Worm (Caenorhabditis elegans) whole organism, young adult: ENCODE measurements around the gene figl-1.

ENCODE experiments used
- F10E7.11 ChIP-seq: sonication (generic microtip); optimal IDR thresholded peaks from 2 replicates; lab custom pipeline; 2017; ENCODE audit warnings: mild to moderate bottlenecking, missing genetic modification characterization, moderate library complexity, missing compliant biosample characterization
- F23B12.7 ChIP-seq: sonication (generic microtip); optimal IDR thresholded peaks from 2 replicates; lab custom pipeline; 2017; ENCODE audit warnings: missing genetic modification characterization, mild to moderate bottlenecking, missing compliant biosample characterization, antibody characterized with exemption, moderate library complexity; ENCODE audit not compliant: insufficient read depth
- F52B5.7 ChIP-seq: sonication (generic microtip); optimal IDR thresholded peaks from 2 replicates; lab custom pipeline; 2016; ENCODE audit warnings: mild to moderate bottlenecking, missing genetic modification characterization, missing compliant biosample characterization
- F55B11.4 ChIP-seq: sonication (generic microtip); optimal IDR thresholded peaks from 2 replicates; lab custom pipeline; 2016; ENCODE audit warnings: missing compliant biosample characterization, missing genetic modification characterization, borderline replicate concordance; ENCODE audit not compliant: insufficient read depth
- T26A5.8 ChIP-seq: sonication (generic microtip); optimal IDR thresholded peaks from 2 replicates; lab custom pipeline; 2016; ENCODE audit warnings: missing genetic modification characterization, missing compliant biosample characterization
- Y53G8AR.9 ChIP-seq: fragments of 200-800 bp; sonication (Bioruptor generic); conservative IDR thresholded peaks from 2 replicates; pipeline ENCODE4 v1.3.6; 2022; ENCODE audit warnings: missing genetic modification reagents, missing genetic modification characterization, missing compliant biosample characterization
- Y95B8A.8 ChIP-seq: fragments of 200-800 bp; sonication (Bioruptor generic); IDR thresholded peaks from 2 replicates; pipeline ENCODE4 v1.3.6; 2022; ENCODE audit warnings: missing genetic modification reagents, missing genetic modification characterization, missing compliant biosample characterization
- aptf-3 ChIP-seq: fragments of 200-800 bp; sonication (Bioruptor generic); IDR thresholded peaks from 2 replicates; pipeline ENCODE4 v1.3.6; 2022; ENCODE audit warnings: missing genetic modification characterization, missing compliant biosample characterization
- bed-1 ChIP-seq: fragments of 200-800 bp; sonication (Bioruptor generic); IDR thresholded peaks from 2 replicates; pipeline ENCODE4 v1.3.6; 2022; ENCODE audit warnings: missing genetic modification reagents, missing genetic modification characterization, missing compliant biosample characterization
- ccch-3 ChIP-seq: fragments of 200-800 bp; sonication (Bioruptor generic); optimal IDR thresholded peaks from 2 replicates; lab custom pipeline; 2018; ENCODE audit warnings: mild to moderate bottlenecking, missing genetic modification characterization, missing compliant biosample characterization
- ceh-27 ChIP-seq: fragments of 200-800 bp; sonication (Bioruptor generic); optimal IDR thresholded peaks from 2 replicates; lab custom pipeline; 2018; ENCODE audit warnings: mild to moderate bottlenecking, missing genetic modification characterization, moderate library complexity, missing compliant biosample characterization
- ceh-79 ChIP-seq: sonication (generic microtip); optimal IDR thresholded peaks from 2 replicates; lab custom pipeline; 2017; ENCODE audit warnings: mild to moderate bottlenecking, missing genetic modification characterization, missing compliant biosample characterization
- dox-1 ChIP-seq: fragments of 200-800 bp; sonication (Bioruptor generic); IDR thresholded peaks from 2 replicates; pipeline ENCODE4 v1.3.6; 2022; ENCODE audit warnings: missing genetic modification reagents, missing genetic modification characterization, missing compliant biosample characterization
- dpff-1 ChIP-seq: sonication (generic microtip); optimal IDR thresholded peaks from 2 replicates; lab custom pipeline; 2017; ENCODE audit warnings: mild to moderate bottlenecking, missing genetic modification characterization, missing compliant biosample characterization
- dpl-1 ChIP-seq: fragments of 150-350 bp; optimal IDR thresholded peaks from 2 replicates; lab custom pipeline; 2014; ENCODE audit warnings: missing biosample characterization, missing genetic modification reagents, missing genetic modification characterization
- egl-18 ChIP-seq: fragments of 200-800 bp; sonication (Bioruptor generic); IDR thresholded peaks from 2 replicates; pipeline ENCODE4 v1.3.6; 2022; ENCODE audit warnings: missing genetic modification reagents, missing genetic modification characterization, missing compliant biosample characterization
- egrh-3 ChIP-seq: fragments of 200-800 bp; sonication (Bioruptor generic); IDR thresholded peaks from 2 replicates; pipeline ENCODE4 v1.3.6; 2022; ENCODE audit warnings: missing genetic modification reagents, missing genetic modification characterization, missing compliant biosample characterization
- hsf-1 ChIP-seq: fragments of 200-800 bp; sonication (Bioruptor generic); IDR thresholded peaks from 2 replicates; pipeline ENCODE4 v1.3.6; 2022; ENCODE audit warnings: missing genetic modification reagents, missing genetic modification characterization, missing compliant biosample characterization
- let-607 ChIP-seq, 2 experiments: fragments of 200-800 bp in 1 of 2; sonication (Bioruptor generic) in 1 of 2; sonication (generic microtip) in 1 of 2; optimal IDR thresholded peaks; 2 replicates each; lab custom pipeline; 2016 to 2018; ENCODE audit warnings: mild to moderate bottlenecking in 2 of 2, missing compliant biosample characterization in 2 of 2, missing genetic modification characterization in 2 of 2, moderate library complexity in 2 of 2, missing genotype in 1 of 2
- lir-1 ChIP-seq: fragments of 200-800 bp; sonication (Bioruptor generic); conservative IDR thresholded peaks from 2 replicates; pipeline ENCODE4 v1.3.6; 2022; ENCODE audit warnings: missing genetic modification reagents, missing genetic modification characterization, missing compliant biosample characterization
- lsy-27 ChIP-seq: sonication (generic microtip); optimal IDR thresholded peaks from 2 replicates; lab custom pipeline; 2017; ENCODE audit warnings: missing genetic modification characterization, mild to moderate bottlenecking, missing compliant biosample characterization, antibody characterized with exemption, missing genotype, borderline replicate concordance; ENCODE audit not compliant: insufficient read depth
- madf-3 ChIP-seq: fragments of 200-800 bp; sonication (Bioruptor generic); IDR thresholded peaks from 2 replicates; pipeline ENCODE4 v1.3.6; 2022; ENCODE audit warnings: missing genetic modification reagents, missing genetic modification characterization, missing compliant biosample characterization
- mel-28 ChIP-seq: sonication (generic microtip); optimal IDR thresholded peaks from 2 replicates; lab custom pipeline; 2016; ENCODE audit warnings: borderline replicate concordance, mild to moderate bottlenecking, missing genetic modification characterization, missing compliant biosample characterization
- nfya-2 ChIP-seq: fragments of 200-800 bp; sonication (Bioruptor generic); IDR thresholded peaks from 2 replicates; pipeline ENCODE4 v1.3.6; 2022; ENCODE audit warnings: missing genetic modification reagents, missing genetic modification characterization, missing compliant biosample characterization
- nhr-80 ChIP-seq: sonication (generic microtip); optimal IDR thresholded peaks from 2 replicates; lab custom pipeline; 2016; ENCODE audit warnings: missing genetic modification characterization, missing compliant biosample characterization
- somi-1 ChIP-seq: fragments of 200-800 bp; sonication (Bioruptor generic); optimal IDR thresholded peaks from 2 replicates; lab custom pipeline; 2018; ENCODE audit warnings: mild to moderate bottlenecking, missing genetic modification characterization, missing compliant biosample characterization
- tbx-9 ChIP-seq: sonication (generic microtip); optimal IDR thresholded peaks from 2 replicates; lab custom pipeline; 2016; ENCODE audit warnings: borderline replicate concordance, missing genetic modification characterization, inconsistent platforms, missing compliant biosample characterization
- unc-62 ChIP-seq: fragments of 150-350 bp; optimal IDR thresholded peaks from 2 replicates; lab custom pipeline; 2014; ENCODE audit warnings: missing biosample characterization, missing genetic modification reagents, missing genetic modification characterization
- zfh-2 ChIP-seq: fragments of 200-800 bp; sonication (Bioruptor generic); conservative IDR thresholded peaks from 2 replicates; pipeline ENCODE4 v1.3.6; 2022; ENCODE audit warnings: missing genetic modification reagents, missing genetic modification characterization, missing compliant biosample characterization
- zim-3 ChIP-seq: sonication (generic microtip); optimal IDR thresholded peaks from 2 replicates; lab custom pipeline; 2017; ENCODE audit warnings: mild to moderate bottlenecking, missing genetic modification characterization, moderate library complexity, missing compliant biosample characterization
- ztf-22 ChIP-seq: fragments of 200-800 bp; sonication (Bioruptor generic); optimal IDR thresholded peaks from 2 replicates; lab custom pipeline; 2018; ENCODE audit warnings: mild to moderate bottlenecking, missing genetic modification characterization, moderate library complexity, missing compliant biosample characterization
- ztf-25 ChIP-seq: fragments of 200-800 bp; sonication (Bioruptor generic); IDR thresholded peaks from 2 replicates; pipeline ENCODE4 v1.3.6; 2022; ENCODE audit warnings: missing genetic modification reagents, missing genetic modification characterization, missing compliant biosample characterization

The figl-1 gene

DNA sequence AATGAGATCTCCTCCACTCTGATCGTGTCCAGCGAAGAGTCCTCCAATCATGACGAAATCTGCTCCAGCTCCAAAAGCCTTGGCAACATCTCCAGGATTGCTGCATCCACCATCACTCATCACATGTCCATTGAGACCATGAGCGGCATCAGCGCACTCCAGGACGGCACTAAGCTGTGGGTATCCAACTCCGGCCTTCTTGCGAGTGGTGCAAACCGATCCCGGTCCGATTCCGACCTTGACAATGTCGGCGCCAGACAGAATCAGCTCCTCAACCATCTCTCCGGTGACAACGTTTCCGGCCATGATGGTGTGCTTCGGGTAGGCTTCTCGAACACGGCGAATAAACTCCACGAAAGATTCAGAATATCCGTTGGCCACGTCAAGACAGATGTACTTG lies 24.7 kb upstream of the figl-1 start:
- TF ChIP-seq hsf-1 (GFP tag; lab: Robert Waterston, UW) (no peak), zfh-2 (peak; percentile 68)

ce11 chrV:4366440-4366839 lies 20.6 kb upstream of the figl-1 start, which contains the start of gene F32D1.11:
TSS of gene F32D1.11 (minus strand) at chrV:4366540.
- TF ChIP-seq F10E7.11 (tag; lab: Kevin White, UChicago) (no peak), aptf-3 (GFP tag; lab: Robert Waterston, UW) (no peak)
- TF ChIP-seq, all 124 proteins: peak for 0

ce11 chrV:4364517-4364916 lies 18.7 kb upstream of the figl-1 start, which contains the start of gene grl-13:
TSS of gene grl-13 (minus strand) at chrV:4364617.
- TF ChIP-seq egl-18 (GFP tag; lab: Robert Waterston, UW) = no peak
- TF ChIP-seq dpff-1 (tag; lab: Kevin White, UChicago) = no peak
- TF ChIP-seq madf-3 (GFP tag; lab: Robert Waterston, UW) = no peak
- no peak for TF ChIP-seq F52B5.7 (tag; lab: Kevin White, UChicago)
- TF ChIP-seq dox-1 (GFP tag; lab: Robert Waterston, UW) = no peak
- no peak for TF ChIP-seq ceh-79
- no peak for TF ChIP-seq F55B11.4 (tag; lab: Kevin White, UChicago)

DNA sequence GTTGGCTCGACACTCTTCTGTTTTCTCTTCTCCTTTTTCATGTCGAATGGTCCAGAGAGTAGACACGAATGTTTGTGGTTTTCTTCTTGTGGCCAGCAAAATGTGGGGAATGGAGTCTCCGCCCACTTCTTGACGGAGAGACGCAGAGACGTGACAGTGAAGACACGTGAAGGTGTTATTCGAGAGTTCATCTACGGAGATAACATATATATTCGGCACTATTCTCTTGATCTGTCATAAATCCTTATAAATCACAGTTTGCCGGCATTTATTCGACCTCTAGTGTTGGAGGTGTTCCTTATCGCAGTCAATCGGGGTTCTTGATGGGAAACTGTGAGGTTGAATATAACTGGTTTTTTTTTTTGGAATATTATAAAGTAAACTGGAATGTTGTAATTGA lies 15.7 kb upstream of the figl-1 start, which contains the start of gene F32D1.3:
F32D1.3 (minus strand) TSS at position 65 of the 400 bp plus-strand sequence.
- TF ChIP-seq Y53G8AR.9 (GFP tag; lab: Robert Waterston, UW) (no peak), F55B11.4 (tag; lab: Kevin White, UChicago) (no peak), lir-1 (GFP tag; lab: Robert Waterston, UW) (no peak), mel-28 (tag; lab: Kevin White, UChicago) (no peak), F23B12.7 (tag; lab: Kevin White, UChicago) (no peak), lsy-27 (no peak), dpl-1 (no peak), Y95B8A.8 (GFP tag; lab: Robert Waterston, UW) (no peak), somi-1 (GFP tag; lab: Kevin White, UChicago) (no peak), bed-1 (GFP tag; lab: Robert Waterston, UW) (no peak), ztf-25 (GFP tag; lab: Robert Waterston, UW) (no peak), F10E7.11 (tag; lab: Kevin White, UChicago) (no peak), tbx-9 (tag; lab: Kevin White, UChicago) (no peak), T26A5.8 (tag; lab: Kevin White, UChicago) (no peak), egrh-3 (no peak), ztf-22 (GFP tag; lab: Kevin White, UChicago) (no peak), ceh-27 (no peak), unc-62 (GFP tag; lab: Kevin White, UChicago) (no peak), ccch-3 (GFP tag; lab: Kevin White, UChicago) (no peak)

- TF ChIP-seq let-607 (tag; optimal IDR thresholded peaks at IDR 0.05; lab: Kevin White, UChicago) (peak in 1 of 2 experiments; percentile 62), nfya-2 (no peak), nhr-80 (tag; lab: Kevin White, UChicago) (peak; percentile 24), ztf-25 (GFP tag; lab: Robert Waterston, UW) (no peak), zim-3 (tag; lab: Kevin White, UChicago) (no peak)
These were observed 14.2 kb upstream of the figl-1 start for ce11 chrV:4360018-4360417.
